Fruit fly (Drosophila melanogaster) whole organism, embryonic: ENCODE results near the gene PIG-Wb.

ENCODE experiments used
- Abd-B ChIP-seq: fragments of 200-800 bp; sonication (Bioruptor generic); optimal IDR thresholded peaks from 2 replicates; lab custom pipeline; 2018; ENCODE audit warnings: missing biosample characterization, mild to moderate bottlenecking, missing genetic modification characterization, moderate library complexity
- Asciz ChIP-seq: fragments of 200-800 bp; sonication (Bioruptor generic); optimal IDR thresholded peaks from 2 replicates; lab custom pipeline; 2017; ENCODE audit warnings: missing biosample characterization, mild to moderate bottlenecking, missing genetic modification characterization, missing genetic modification reagents
- Atf6 ChIP-seq: fragments of 200-800 bp; sonication (Bioruptor generic); IDR thresholded peaks from 2 replicates; pipeline ENCODE4 v1.3.6; 2022; ENCODE audit warnings: missing biosample characterization, missing genetic modification characterization
- B-H1 ChIP-seq: fragments of 200-800 bp; sonication (Bioruptor generic); IDR thresholded peaks from 3 replicates; pipeline ENCODE4 v1.3.6; 2022; ENCODE audit warnings: missing biosample characterization, missing genetic modification characterization
- CG11696 ChIP-seq: fragments of 200-800 bp; sonication (Bioruptor generic); IDR thresholded peaks from 2 replicates; pipeline ENCODE4 v1.3.6; 2022; ENCODE audit warnings: missing biosample characterization, missing genetic modification characterization
- CG1233 ChIP-seq: fragments of 200-800 bp; sonication (Bioruptor generic); optimal IDR thresholded peaks from 4 replicates; lab custom pipeline; 2018; ENCODE audit warnings: missing biosample characterization, mild to moderate bottlenecking, missing genetic modification characterization
- CG12942 ChIP-seq: fragments of 200-800 bp; sonication (Bioruptor generic); optimal IDR thresholded peaks from 3 replicates; lab custom pipeline; 2016; ENCODE audit warnings: missing biosample characterization, missing genetic modification characterization
- CG14710 ChIP-seq: fragments of 200-800 bp; sonication (Bioruptor generic); optimal IDR thresholded peaks from 3 replicates; lab custom pipeline; 2019; ENCODE audit warnings: missing biosample characterization, mild to moderate bottlenecking, missing genetic modification characterization, moderate library complexity
- CG15696 ChIP-seq: fragments of 200-800 bp; sonication (Bioruptor generic); optimal IDR thresholded peaks from 2 replicates; lab custom pipeline; 2019; ENCODE audit warnings: missing biosample characterization, mild to moderate bottlenecking, missing genetic modification characterization, moderate library complexity
- CG16779 ChIP-seq: fragments of 200-800 bp; sonication (Bioruptor generic); IDR thresholded peaks from 2 replicates; pipeline ENCODE4 v1.3.6; 2022; ENCODE audit warnings: missing biosample characterization, missing genetic modification characterization
- CG18476 ChIP-seq: fragments of 200-800 bp; sonication (Bioruptor generic); optimal IDR thresholded peaks from 2 replicates; lab custom pipeline; 2016; ENCODE audit warnings: missing biosample characterization, mild to moderate bottlenecking, missing genetic modification characterization
- CG18619 ChIP-seq: fragments of 200-800 bp; sonication (Bioruptor generic); optimal IDR thresholded peaks from 3 replicates; lab custom pipeline; 2017; ENCODE audit warnings: missing biosample characterization, mild to moderate bottlenecking, missing genetic modification characterization
- CG18764 ChIP-seq: fragments of 200-800 bp; sonication (Bioruptor generic); optimal IDR thresholded peaks from 3 replicates; lab custom pipeline; 2016; ENCODE audit warnings: missing biosample characterization, missing genetic modification characterization
- CG2199 ChIP-seq: fragments of 200-800 bp; sonication (Bioruptor generic); IDR thresholded peaks from 3 replicates; pipeline ENCODE4 v1.3.6; 2022; ENCODE audit warnings: missing biosample characterization, missing genetic modification characterization
- CG3163 ChIP-seq: fragments of 200-800 bp; sonication (Bioruptor generic); optimal IDR thresholded peaks from 3 replicates; lab custom pipeline; 2016; ENCODE audit warnings: missing biosample characterization, missing genetic modification characterization
- CG43689 ChIP-seq: fragments of 200-800 bp; sonication (Bioruptor generic); IDR thresholded peaks from 2 replicates; pipeline ENCODE4 v1.3.6; 2022; ENCODE audit warnings: missing biosample characterization, missing genetic modification characterization
- CG5953 ChIP-seq: fragments of 200-800 bp; sonication (Bioruptor generic); IDR thresholded peaks from 2 replicates; pipeline ENCODE4 v1.3.6; 2022; ENCODE audit warnings: missing biosample characterization, missing genetic modification characterization
- CG7271 ChIP-seq: fragments of 200-800 bp; sonication (Bioruptor generic); optimal IDR thresholded peaks from 2 replicates; lab custom pipeline; 2018; ENCODE audit warnings: missing biosample characterization, mild to moderate bottlenecking, missing genetic modification characterization, moderate library complexity
- CG7372 ChIP-seq: fragments of 200-800 bp; sonication (Bioruptor generic); IDR thresholded peaks from 2 replicates; pipeline ENCODE4 v1.3.6; 2022; ENCODE audit warnings: missing biosample characterization, missing genetic modification characterization
- Deaf1 ChIP-seq: fragments of 200-800 bp; optimal IDR thresholded peaks from 3 replicates; lab custom pipeline; 2019; ENCODE audit warnings: missing biosample characterization, mild to moderate bottlenecking, missing genetic modification characterization, moderate library complexity
- Doc2 ChIP-seq: fragments of 200-800 bp; sonication (Bioruptor generic); IDR thresholded peaks from 2 replicates; pipeline ENCODE4 v1.3.6; 2022; ENCODE audit warnings: missing biosample characterization, missing genetic modification characterization
- E2f2 ChIP-seq: fragments of 200-800 bp; sonication (Bioruptor generic); IDR thresholded peaks from 2 replicates; pipeline ENCODE4 v1.3.6; 2022; ENCODE audit warnings: missing biosample characterization, missing genetic modification characterization
- Fer3 ChIP-seq: fragments of 200-800 bp; sonication (Bioruptor generic); optimal IDR thresholded peaks from 2 replicates; lab custom pipeline; 2018; ENCODE audit warnings: missing biosample characterization, mild to moderate bottlenecking, missing genetic modification characterization, moderate library complexity
- Hmr ChIP-seq: fragments of 200-800 bp; sonication (Bioruptor generic); optimal IDR thresholded peaks from 3 replicates; lab custom pipeline; 2017; ENCODE audit warnings: mild to moderate bottlenecking, missing biosample characterization, missing genetic modification reagents, missing genetic modification characterization
- Hr3 ChIP-seq: fragments of 200-800 bp; sonication (Bioruptor generic); optimal IDR thresholded peaks from 3 replicates; lab custom pipeline; 2016; ENCODE audit warnings: missing biosample characterization, missing genetic modification characterization
- Hr51 ChIP-seq, 2 experiments: fragments of 200-800 bp; sonication (Bioruptor generic); optimal IDR thresholded peaks; 2 replicates in 1 of 2; 3 replicates in 1 of 2; lab custom pipeline; 2016 to 2018; ENCODE audit warnings: missing biosample characterization in 2 of 2, missing genetic modification characterization in 2 of 2, mild to moderate bottlenecking in 1 of 2, moderate library complexity in 1 of 2
- MTF-1 ChIP-seq: fragments of 200-800 bp; sonication (Bioruptor generic); optimal IDR thresholded peaks from 2 replicates; lab custom pipeline; 2018; ENCODE audit warnings: missing biosample characterization, mild to moderate bottlenecking, missing genetic modification characterization, borderline replicate concordance
- NC2α ChIP-seq: fragments of 200-800 bp; sonication (Bioruptor generic); optimal IDR thresholded peaks from 2 replicates; lab custom pipeline; 2016; ENCODE audit warnings: missing biosample characterization, missing genetic modification characterization
- Taf1 ChIP-seq: fragments of 200-800 bp; sonication (Bioruptor generic); IDR thresholded peaks from 2 replicates; pipeline ENCODE4 v1.3.6; 2022; ENCODE audit warnings: missing biosample characterization, missing genetic modification characterization
- ato ChIP-seq: fragments of 200-800 bp; sonication (Bioruptor generic); IDR thresholded peaks from 2 replicates; pipeline ENCODE4 v1.3.6; 2022; ENCODE audit warnings: missing biosample characterization, missing genetic modification characterization; ENCODE audit not compliant: partially characterized antibody
- bbx ChIP-seq: fragments of 200-800 bp; sonication (Bioruptor generic); IDR thresholded peaks from 2 replicates; pipeline ENCODE4 v1.3.6; 2022; ENCODE audit warnings: missing biosample characterization, missing genetic modification characterization; ENCODE audit not compliant: partially characterized antibody
- bowl ChIP-seq: fragments of 200-800 bp; sonication (Bioruptor generic); IDR thresholded peaks from 2 replicates; pipeline ENCODE4 v1.3.6; 2022; ENCODE audit warnings: missing biosample characterization, missing genetic modification characterization
- cg ChIP-seq: fragments of 200-800 bp; sonication (Bioruptor generic); optimal IDR thresholded peaks from 3 replicates; lab custom pipeline; 2019; ENCODE audit warnings: missing biosample characterization, mild to moderate bottlenecking, missing genetic modification characterization, moderate library complexity
- corto ChIP-seq: fragments of 200-800 bp; sonication (Bioruptor generic); optimal IDR thresholded peaks from 2 replicates; lab custom pipeline; 2016; ENCODE audit warnings: missing biosample characterization, mild to moderate bottlenecking, missing genetic modification characterization, moderate library complexity
- crp ChIP-seq, 2 experiments: fragments of 200-800 bp; sonication (Bioruptor generic); optimal IDR thresholded peaks; 2 replicates in 1 of 2; 3 replicates in 1 of 2; lab custom pipeline; 2017; ENCODE audit warnings: missing biosample characterization in 2 of 2, missing genetic modification characterization in 2 of 2, mild to moderate bottlenecking in 1 of 2, moderate library complexity in 1 of 2
- dmrt99B ChIP-seq: fragments of 200-800 bp; sonication (Bioruptor generic); optimal IDR thresholded peaks from 2 replicates; lab custom pipeline; 2018; ENCODE audit warnings: missing biosample characterization, mild to moderate bottlenecking, missing genetic modification characterization, moderate library complexity
- ems ChIP-seq: fragments of 200-800 bp; sonication (Bioruptor generic); optimal IDR thresholded peaks from 3 replicates; lab custom pipeline; 2016; ENCODE audit warnings: missing biosample characterization, missing genetic modification characterization
- gfzf ChIP-seq: fragments of 200-800 bp; sonication (Bioruptor generic); optimal IDR thresholded peaks from 2 replicates; lab custom pipeline; 2016; ENCODE audit warnings: missing biosample characterization, mild to moderate bottlenecking, missing genetic modification characterization, moderate library complexity
- hth ChIP-seq: fragments of >200 bp; optimal IDR thresholded peaks from 2 replicates; lab custom pipeline; 2017; ENCODE audit warnings: inconsistent platforms
- inv ChIP-seq: fragments of 200-800 bp; sonication (Bioruptor generic); IDR thresholded peaks from 2 replicates; pipeline ENCODE4 v1.3.6; 2022; ENCODE audit warnings: missing biosample characterization, missing genetic modification characterization; ENCODE audit not compliant: partially characterized antibody
- nom ChIP-seq: fragments of 200-800 bp; sonication (Bioruptor generic); optimal IDR thresholded peaks from 2 replicates; lab custom pipeline; 2017; ENCODE audit warnings: missing biosample characterization, missing genetic modification characterization, mild to moderate bottlenecking, moderate library complexity, missing genetic modification reagents
- pan ChIP-seq, 4 experiments: fragments of >200 bp in 3 of 4; fragments of 200-800 bp in 1 of 4; sonication (Bioruptor generic) in 1 of 4; optimal IDR thresholded peaks in 3 of 4; IDR thresholded peaks in 1 of 4; 2 replicates each; pipeline versions ENCODE4 v1.3.6 to Lab custom; 2017 to 2022; ENCODE audit warnings: missing biosample characterization in 2 of 4, missing genetic modification characterization in 2 of 4, mixed read lengths in 1 of 4
- pnt ChIP-seq: fragments of 200-800 bp; sonication (Bioruptor generic); optimal IDR thresholded peaks from 3 replicates; lab custom pipeline; 2016; ENCODE audit warnings: missing biosample characterization, missing genetic modification characterization
- pum ChIP-seq: fragments of 200-800 bp; sonication (Bioruptor generic); optimal IDR thresholded peaks from 2 replicates; lab custom pipeline; 2016; ENCODE audit warnings: missing biosample characterization, missing genetic modification characterization
- run ChIP-seq: fragments of 200-800 bp; sonication (Bioruptor generic); optimal IDR thresholded peaks from 3 replicates; lab custom pipeline; 2018; ENCODE audit warnings: missing biosample characterization, mild to moderate bottlenecking, missing genetic modification characterization
- slbo ChIP-seq: fragments of 200-800 bp; sonication (Bioruptor generic); IDR thresholded peaks from 2 replicates; pipeline ENCODE4 v1.3.6; 2022; ENCODE audit warnings: missing biosample characterization, missing genetic modification characterization
- sna ChIP-seq: fragments of 200-800 bp; sonication (Bioruptor generic); IDR thresholded peaks from 2 replicates; pipeline ENCODE4 v1.3.6; 2022; ENCODE audit warnings: missing biosample characterization, missing genetic modification characterization; ENCODE audit not compliant: partially characterized antibody
- tin ChIP-seq: fragments of 200-800 bp; sonication (Bioruptor generic); optimal IDR thresholded peaks from 3 replicates; lab custom pipeline; 2016; ENCODE audit warnings: missing biosample characterization, missing genetic modification characterization
- tna ChIP-seq: fragments of 200-800 bp; sonication (Bioruptor generic); IDR thresholded peaks from 2 replicates; pipeline ENCODE4 v1.3.6; 2022; ENCODE audit warnings: missing biosample characterization, missing genetic modification characterization; ENCODE audit not compliant: partially characterized antibody
- usp ChIP-seq: fragments of >200 bp; optimal IDR thresholded peaks from 2 replicates; lab custom pipeline; 2017; ENCODE audit warnings: missing biosample characterization, missing genetic modification characterization

Gene PIG-Wb

dm6 chr3L:1730873-1731272 lies 7.0 kb downstream of the PIG-Wb start, which contains the start of gene drpr (continued):
- TF ChIP-seq CG18764, result no peak
- TF ChIP-seq CG18476 (GFP tag; lab: Kevin White, UChicago), result no peak
- TF ChIP-seq CG12942 (GFP tag; lab: Kevin White, UChicago), result no peak
- no peak for TF ChIP-seq ems (GFP tag; lab: Kevin White, UChicago)
- no peak for TF ChIP-seq Hr3 (GFP tag; lab: Kevin White, UChicago)
- TF ChIP-seq CG14710 (tag; lab: Kevin White, UChicago), result peak; percentile 74
- no peak for TF ChIP-seq Abd-B (GFP tag; lab: Kevin White, UChicago)
- TF ChIP-seq tin (GFP tag; lab: Kevin White, UChicago), result no peak
- no peak for TF ChIP-seq CG11696 (GFP tag; lab: Robert Waterston, UW)
- no peak for TF ChIP-seq usp
- TF ChIP-seq sna (GFP tag; lab: Robert Waterston, UW), result no peak
- TF ChIP-seq run (tag; lab: Kevin White, UChicago), result peak; percentile 16
- TF ChIP-seq CG7271 (tag; lab: Kevin White, UChicago), result no peak
- no peak for TF ChIP-seq Asciz (GFP tag; lab: Kevin White, UChicago)
- no peak for TF ChIP-seq Fer3 (tag; lab: Kevin White, UChicago)
- peak; percentile 4 for TF ChIP-seq CG15696 (tag; lab: Kevin White, UChicago)
- TF ChIP-seq slbo (GFP tag; lab: Robert Waterston, UW), result no peak
- no peak for TF ChIP-seq Hr51 (GFP tag; optimal IDR thresholded peaks at IDR 0.05; lab: Kevin White, UChicago)
- no peak; the same call in 1 of the 2 replicates for TF ChIP-seq ato (GFP tag; lab: Robert Waterston, UW)
- no peak for TF ChIP-seq dmrt99B
- TF ChIP-seq E2f2 (GFP tag; lab: Robert Waterston, UW), result peak; percentile 77
- TF ChIP-seq Deaf1 (tag; lab: Kevin White, UChicago), result peak; percentile 25
- peak; percentile 94 for TF ChIP-seq gfzf (GFP tag; lab: Kevin White, UChicago)
- TF ChIP-seq NC2α (GFP tag; lab: Kevin White, UChicago), result no peak
- no peak for TF ChIP-seq corto
- TF ChIP-seq pum (GFP tag; lab: Kevin White, UChicago), result no peak
- peak; percentile 41 for TF ChIP-seq Hmr (GFP tag; lab: Kevin White, UChicago)
- TF ChIP-seq pan (optimal IDR thresholded peaks at IDR 0.05; lab: Kevin White, UChicago), result no peak
- no peak for TF ChIP-seq pan (GFP tag; optimal IDR thresholded peaks at IDR 0.05 in 1 of 2, IDR thresholded peaks at IDR 0.05 in 1 of 2)
- TF ChIP-seq Taf1 (GFP tag; lab: Robert Waterston, UW), result no peak
- no peak for TF ChIP-seq B-H1 (GFP tag; lab: Robert Waterston, UW)
- TF ChIP-seq CG5953 (GFP tag; lab: Robert Waterston, UW), result no peak
- peak; percentile 66 for TF ChIP-seq bbx (GFP tag; lab: Robert Waterston, UW)
- TF ChIP-seq CG7372 (GFP tag; lab: Robert Waterston, UW), result no peak
- no peak for TF ChIP-seq hth (lab: Kevin White, UChicago)
- TF ChIP-seq Doc2 (GFP tag; lab: Robert Waterston, UW), result no peak
- no peak for TF ChIP-seq CG43689 (GFP tag; lab: Robert Waterston, UW)
- TF ChIP-seq MTF-1 (GFP tag; lab: Kevin White, UChicago), result peak; percentile 17
- no peak for TF ChIP-seq bowl (GFP tag; lab: Robert Waterston, UW)
- no peak for TF ChIP-seq CG16779 (GFP tag; lab: Robert Waterston, UW)
- TF ChIP-seq inv (GFP tag; lab: Robert Waterston, UW), result no peak
- no peak for TF ChIP-seq CG18619 (GFP tag; lab: Kevin White, UChicago)
- 0 out of 3 replicates have a peak, but pooled peaks have one; percentile 24 for TF ChIP-seq CG2199 (GFP tag; lab: Robert Waterston, UW)
- no peak for TF ChIP-seq CG1233 (GFP tag; lab: Kevin White, UChicago)
- peak; percentile 53 for TF ChIP-seq nom (GFP tag; lab: Kevin White, UChicago)
- TF ChIP-seq CG3163 (GFP tag; lab: Kevin White, UChicago), result no peak
- peak; percentile 42; the same call in 1 of the 2 replicates for TF ChIP-seq tna (GFP tag; lab: Robert Waterston, UW)
- TF ChIP-seq crp (GFP tag; optimal IDR thresholded peaks at IDR 0.05; lab: Kevin White, UChicago), result no peak
- TF ChIP-seq pnt (GFP tag; lab: Kevin White, UChicago), result no peak
- no peak for TF ChIP-seq Atf6 (GFP tag; lab: Robert Waterston, UW)
- no peak for TF ChIP-seq cg
